Worm (Caenorhabditis elegans) whole organism, young adult: Measurements from ENCODE around the gene B0310.3.

Source experiments
- B0035.1 ChIP-seq: sonication (generic microtip); optimal IDR thresholded peaks from 2 replicates; lab custom pipeline; 2016; ENCODE audit warnings: missing genetic modification characterization, mild to moderate bottlenecking, missing compliant biosample characterization, missing genotype, missing genetic modification reagents
- C06A6.2 ChIP-seq: fragments of 200-800 bp; sonication (Bioruptor generic); conservative IDR thresholded peaks from 2 replicates; pipeline ENCODE4 v1.3.6; 2022; ENCODE audit warnings: missing genetic modification characterization, missing compliant biosample characterization
- F22D6.2 ChIP-seq: sonication (generic microtip); optimal IDR thresholded peaks from 2 replicates; lab custom pipeline; 2016; ENCODE audit warnings: mild to moderate bottlenecking, missing genetic modification characterization, missing compliant biosample characterization
- F23B12.7 ChIP-seq: sonication (generic microtip); optimal IDR thresholded peaks from 2 replicates; lab custom pipeline; 2017; ENCODE audit warnings: missing genetic modification characterization, mild to moderate bottlenecking, missing compliant biosample characterization, antibody characterized with exemption, moderate library complexity; ENCODE audit not compliant: insufficient read depth
- F33H1.4 ChIP-seq: fragments of 200-800 bp; sonication (Bioruptor generic); IDR thresholded peaks from 2 replicates; pipeline ENCODE4 v1.3.6; 2022; ENCODE audit warnings: missing genetic modification reagents, missing genetic modification characterization, missing compliant biosample characterization
- F39B2.1 ChIP-seq: fragments of 200-800 bp; sonication (Bioruptor generic); IDR thresholded peaks from 2 replicates; pipeline ENCODE4 v1.3.6; 2022; ENCODE audit warnings: missing genetic modification reagents, missing genetic modification characterization, missing compliant biosample characterization
- F49E8.2 ChIP-seq: sonication (generic microtip); optimal IDR thresholded peaks from 3 replicates; lab custom pipeline; 2017; ENCODE audit warnings: missing genetic modification characterization, mild to moderate bottlenecking, missing compliant biosample characterization, antibody characterized with exemption, moderate library complexity; ENCODE audit not compliant: insufficient read depth
- Y67H2A.10 ChIP-seq: fragments of 200-800 bp; sonication (Bioruptor generic); conservative IDR thresholded peaks from 2 replicates; pipeline ENCODE4 v1.3.6; 2022; ENCODE audit warnings: missing genetic modification reagents, missing genetic modification characterization, missing compliant biosample characterization
- Y79H2A.3 ChIP-seq: fragments of 200-800 bp; sonication (Bioruptor generic); conservative IDR thresholded peaks from 2 replicates; pipeline ENCODE4 v1.3.6; 2022; ENCODE audit warnings: missing genetic modification reagents, missing genetic modification characterization, missing compliant biosample characterization
- aptf-3 ChIP-seq: fragments of 200-800 bp; sonication (Bioruptor generic); IDR thresholded peaks from 2 replicates; pipeline ENCODE4 v1.3.6; 2022; ENCODE audit warnings: missing genetic modification characterization, missing compliant biosample characterization
- cebp-2 ChIP-seq: fragments of 200-800 bp; sonication (Bioruptor generic); IDR thresholded peaks from 2 replicates; pipeline ENCODE4 v1.3.6; 2022; ENCODE audit warnings: missing genetic modification characterization, missing compliant biosample characterization
- ceh-100 ChIP-seq: fragments of 200-800 bp; sonication (Bioruptor generic); IDR thresholded peaks from 2 replicates; pipeline ENCODE4 v1.3.6; 2022; ENCODE audit warnings: missing genetic modification reagents, missing genetic modification characterization, missing compliant biosample characterization
- dox-1 ChIP-seq: fragments of 200-800 bp; sonication (Bioruptor generic); IDR thresholded peaks from 2 replicates; pipeline ENCODE4 v1.3.6; 2022; ENCODE audit warnings: missing genetic modification reagents, missing genetic modification characterization, missing compliant biosample characterization
- dpl-1 ChIP-seq: fragments of 150-350 bp; optimal IDR thresholded peaks from 2 replicates; lab custom pipeline; 2014; ENCODE audit warnings: missing biosample characterization, missing genetic modification reagents, missing genetic modification characterization
- egl-44 ChIP-seq: fragments of 200-800 bp; sonication (Bioruptor generic); IDR thresholded peaks from 2 replicates; pipeline ENCODE4 v1.3.6; 2022; ENCODE audit warnings: missing genetic modification reagents, missing genetic modification characterization, missing compliant biosample characterization
- ets-4 ChIP-seq: fragments of 200-800 bp; sonication (Bioruptor generic); optimal IDR thresholded peaks from 2 replicates; lab custom pipeline; 2018; ENCODE audit warnings: mild to moderate bottlenecking, missing genetic modification characterization, missing compliant biosample characterization
- fkh-3 ChIP-seq: sonication (generic microtip); optimal IDR thresholded peaks from 2 replicates; lab custom pipeline; 2016; ENCODE audit warnings: mild to moderate bottlenecking, missing genetic modification characterization, missing compliant biosample characterization
- gei-17 ChIP-seq: fragments of 200-800 bp; sonication (Bioruptor generic); optimal IDR thresholded peaks from 2 replicates; lab custom pipeline; 2018; ENCODE audit warnings: mild to moderate bottlenecking, missing genetic modification characterization, missing compliant biosample characterization
- lin-26 ChIP-seq: fragments of 200-800 bp; sonication (Bioruptor generic); IDR thresholded peaks from 2 replicates; pipeline ENCODE4 v1.3.6; 2022; ENCODE audit warnings: missing genetic modification reagents, missing genetic modification characterization, missing compliant biosample characterization
- lin-35 ChIP-seq, 3 experiments: fragments of 150-350 bp in 2 of 3; sonication (generic microtip) in 1 of 3; optimal IDR thresholded peaks; 2 replicates each; lab custom pipeline; 2014 to 2018; ENCODE audit warnings: missing biosample characterization in 3 of 3, missing genetic modification characterization in 3 of 3, missing genetic modification reagents in 3 of 3
- lin-54 ChIP-seq: fragments of 200-800 bp; sonication (Bioruptor generic); optimal IDR thresholded peaks from 2 replicates; lab custom pipeline; 2018; ENCODE audit warnings: mild to moderate bottlenecking, missing genetic modification characterization, missing compliant biosample characterization
- lir-1 ChIP-seq: fragments of 200-800 bp; sonication (Bioruptor generic); conservative IDR thresholded peaks from 2 replicates; pipeline ENCODE4 v1.3.6; 2022; ENCODE audit warnings: missing genetic modification reagents, missing genetic modification characterization, missing compliant biosample characterization
- lsl-1 ChIP-seq: fragments of 200-800 bp; sonication (Bioruptor generic); optimal IDR thresholded peaks from 2 replicates; lab custom pipeline; 2018; ENCODE audit warnings: mild to moderate bottlenecking, missing genetic modification characterization, moderate library complexity, missing compliant biosample characterization
- lsy-27 ChIP-seq: sonication (generic microtip); optimal IDR thresholded peaks from 2 replicates; lab custom pipeline; 2017; ENCODE audit warnings: missing genetic modification characterization, mild to moderate bottlenecking, missing compliant biosample characterization, antibody characterized with exemption, missing genotype, borderline replicate concordance; ENCODE audit not compliant: insufficient read depth
- madf-10 ChIP-seq: sonication (generic microtip); optimal IDR thresholded peaks from 2 replicates; lab custom pipeline; 2016; ENCODE audit warnings: mild to moderate bottlenecking, missing genetic modification characterization, missing compliant biosample characterization
- madf-3 ChIP-seq: fragments of 200-800 bp; sonication (Bioruptor generic); IDR thresholded peaks from 2 replicates; pipeline ENCODE4 v1.3.6; 2022; ENCODE audit warnings: missing genetic modification reagents, missing genetic modification characterization, missing compliant biosample characterization
- mcd-1 ChIP-seq: fragments of 200-800 bp; sonication (Bioruptor generic); IDR thresholded peaks from 2 replicates; pipeline ENCODE4 v1.3.6; 2022; ENCODE audit warnings: missing genetic modification reagents, missing genetic modification characterization, missing compliant biosample characterization
- nfyb-1 ChIP-seq: fragments of 200-800 bp; sonication (Bioruptor generic); IDR thresholded peaks from 2 replicates; pipeline ENCODE4 v1.3.6; 2022; ENCODE audit warnings: missing genetic modification reagents, missing genetic modification characterization, missing compliant biosample characterization
- nhr-80 ChIP-seq: sonication (generic microtip); optimal IDR thresholded peaks from 2 replicates; lab custom pipeline; 2016; ENCODE audit warnings: missing genetic modification characterization, missing compliant biosample characterization
- pbrm-1 ChIP-seq: fragments of 200-800 bp; sonication (Bioruptor generic); IDR thresholded peaks from 2 replicates; pipeline ENCODE4 v1.3.6; 2022; ENCODE audit warnings: missing genetic modification reagents, missing genetic modification characterization, missing compliant biosample characterization
- pha-4 ChIP-seq: fragments of 150-350 bp; sonication (generic microtip); optimal IDR thresholded peaks from 2 replicates; lab custom pipeline; 2014; ENCODE audit warnings: missing biosample characterization, missing genetic modification reagents, missing genetic modification characterization
- rcor-1 ChIP-seq: fragments of 200-800 bp; sonication (Bioruptor generic); IDR thresholded peaks from 2 replicates; pipeline ENCODE4 v1.3.6; 2022; ENCODE audit warnings: missing genetic modification reagents, missing genetic modification characterization, missing compliant biosample characterization
- somi-1 ChIP-seq: fragments of 200-800 bp; sonication (Bioruptor generic); optimal IDR thresholded peaks from 2 replicates; lab custom pipeline; 2018; ENCODE audit warnings: mild to moderate bottlenecking, missing genetic modification characterization, missing compliant biosample characterization
- unc-130 ChIP-seq: sonication (generic microtip); optimal IDR thresholded peaks from 2 replicates; lab custom pipeline; 2016; ENCODE audit warnings: missing genetic modification reagents, missing genetic modification characterization, missing compliant biosample characterization
- ztf-22 ChIP-seq: fragments of 200-800 bp; sonication (Bioruptor generic); optimal IDR thresholded peaks from 2 replicates; lab custom pipeline; 2018; ENCODE audit warnings: mild to moderate bottlenecking, missing genetic modification characterization, moderate library complexity, missing compliant biosample characterization

The B0310.3 gene

ce11 chrX:530909-531308, 10.1 kb upstream of the B0310.3 start, which contains the start of gene B0310.6:
Gene B0310.6, minus strand, starts transcription at chrX:531009.
- no peak for TF ChIP-seq egl-44 (GFP tag; lab: Robert Waterston, UW)
- no peak for TF ChIP-seq madf-10 (tag; lab: Kevin White, UChicago)
- TF ChIP-seq dpl-1 (GFP tag; lab: Kevin White, UChicago): no peak
- no peak for TF ChIP-seq F49E8.2 (tag; lab: Kevin White, UChicago)
- TF ChIP-seq ztf-22 (GFP tag; lab: Kevin White, UChicago): no peak
- TF ChIP-seq pha-4 (tag; lab: Kevin White, UChicago): no peak
- no peak for TF ChIP-seq B0035.1 (tag; lab: Kevin White, UChicago)
- no peak for TF ChIP-seq mcd-1 (GFP tag; lab: Robert Waterston, UW)
- no peak for TF ChIP-seq lin-35 (GFP tag; optimal IDR thresholded peaks at IDR 0.05; lab: Kevin White, UChicago)
- no peak for TF ChIP-seq F33H1.4
- TF ChIP-seq nhr-80 (tag; lab: Kevin White, UChicago): no peak
- no peak for TF ChIP-seq fkh-3
- no peak for TF ChIP-seq dox-1 (GFP tag; lab: Robert Waterston, UW)
- TF ChIP-seq lin-54 (GFP tag; lab: Kevin White, UChicago): no peak
- TF ChIP-seq rcor-1: no peak
- no peak for TF ChIP-seq C06A6.2
- no peak for TF ChIP-seq pbrm-1 (GFP tag; lab: Robert Waterston, UW)
- no peak for TF ChIP-seq F39B2.1 (GFP tag; lab: Robert Waterston, UW)
- TF ChIP-seq nfyb-1 (GFP tag; lab: Robert Waterston, UW): no peak

- no peak for TF ChIP-seq gei-17 (GFP tag; lab: Kevin White, UChicago)
- TF ChIP-seq nhr-80 (tag; lab: Kevin White, UChicago): peak; percentile 70
These were observed 9.2 kb upstream of the B0310.3 start, which contains the start of gene ugt-46 for ce11 chrX:530011-530410. Gene ugt-46, minus strand, starts transcription at chrX:530289.

ce11 chrX:529386-529785, 8.6 kb upstream of the B0310.3 start:
- TF ChIP-seq ets-4 (GFP tag; lab: Kevin White, UChicago) (no peak), lir-1 (GFP tag; lab: Robert Waterston, UW) (no peak), madf-3 (GFP tag; lab: Robert Waterston, UW) (no peak), Y79H2A.3 (no peak), F39B2.1 (GFP tag; lab: Robert Waterston, UW) (no peak), F23B12.7 (tag; lab: Kevin White, UChicago) (no peak), cebp-2 (GFP tag; lab: Robert Waterston, UW) (no peak), lsy-27 (tag; lab: Kevin White, UChicago) (no peak), F22D6.2 (tag; lab: Kevin White, UChicago) (no peak), ceh-100 (GFP tag; lab: Robert Waterston, UW) (no peak), Y67H2A.10 (no peak), rcor-1 (no peak), aptf-3 (GFP tag; lab: Robert Waterston, UW) (no peak), unc-130 (GFP tag; lab: Kevin White, UChicago) (no peak), somi-1 (GFP tag; lab: Kevin White, UChicago) (no peak), lsl-1 (GFP tag; lab: Kevin White, UChicago) (no peak), dpl-1 (GFP tag; lab: Kevin White, UChicago) (no peak), lin-26 (GFP tag; lab: Robert Waterston, UW) (no peak)
